Fruit fly (Drosophila melanogaster): Measurements from ENCODE around the gene CG31268.

Gene CG31268

dm6 chr3R:17059811-17060169 lies 28.2 kb downstream of the CG31268 start:
- TF ChIP-seq ey (GFP tag; optimal IDR thresholded peaks at IDR 0.05) (no peak), CG32264 (GFP tag; optimal IDR thresholded peaks at IDR 0.05) (no peak), dl (GFP tag; optimal IDR thresholded peaks at IDR 0.05; ENCODE audit: insufficient read depth in 1 of 2, partially characterized antibody in 2 of 2) (peak in 1 of 2 experiments; percentile 27), Dif (GFP tag; optimal IDR thresholded peaks at IDR 0.05; ENCODE audit: partially characterized antibody) (peak; percentile 34)

DNA sequence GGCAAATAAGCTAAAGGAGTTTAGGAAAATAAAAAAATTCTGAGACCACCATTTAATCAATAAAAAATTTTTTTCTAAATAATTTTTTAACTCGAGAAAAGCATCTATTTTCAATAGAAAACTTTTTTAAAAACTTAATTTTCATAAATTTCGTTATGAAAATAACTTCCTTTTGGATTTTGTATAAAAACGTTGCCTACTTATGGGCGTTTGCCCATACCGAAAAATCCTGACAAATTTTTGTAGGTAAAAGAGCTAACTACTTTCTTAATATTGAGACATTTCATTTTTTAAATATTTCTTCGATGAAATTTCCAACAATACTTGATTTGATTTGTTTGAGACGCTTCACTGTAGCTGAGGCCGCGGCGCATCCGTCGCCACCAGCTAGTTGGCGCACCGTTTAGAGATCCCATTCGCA lies 28.7 kb downstream of the CG31268 start:
- TF ChIP-seq sv (GFP tag; optimal IDR thresholded peaks at IDR 0.05) (peak; percentile 32), dmrt93B (GFP tag; optimal IDR thresholded peaks at IDR 0.05) (no peak), Dfd (GFP tag; optimal IDR thresholded peaks at IDR 0.05) (no peak), Abd-B (GFP tag; optimal IDR thresholded peaks at IDR 0.05) (no peak), Jra (GFP tag; optimal IDR thresholded peaks at IDR 0.05) (no peak), foxo (GFP tag; optimal IDR thresholded peaks at IDR 0.05) (peak in 1 of 2 experiments; percentile 20), fru (GFP tag; optimal IDR thresholded peaks at IDR 0.05) (peak; percentile 16), psq (GFP tag; optimal IDR thresholded peaks at IDR 0.05) (peak; percentile 12), N (GFP tag; optimal IDR thresholded peaks at IDR 0.05) (no peak), woc (GFP tag; optimal IDR thresholded peaks at IDR 0.05) (peak; percentile 20), ey (GFP tag; optimal IDR thresholded peaks at IDR 0.05) (peak; percentile 31)

dm6 chr3R:17060809-17061394 lies 29.3 kb downstream of the CG31268 start:
- TF ChIP-seq br (GFP tag; optimal IDR thresholded peaks at IDR 0.05) (no peak), woc (GFP tag; optimal IDR thresholded peaks at IDR 0.05) (no peak), pan (optimal IDR thresholded peaks at IDR 0.05) (no peak), Rel (GFP tag; optimal IDR thresholded peaks at IDR 0.05) (no peak), Rel (tag; optimal IDR thresholded peaks at IDR 0.05) (no peak), h (GFP tag; optimal IDR thresholded peaks at IDR 0.05) (no peak), CG32264 (GFP tag; optimal IDR thresholded peaks at IDR 0.05) (no peak), Sp1 (GFP tag; optimal IDR thresholded peaks at IDR 0.05) (no peak), CrebA (GFP tag; optimal IDR thresholded peaks at IDR 0.05; ENCODE audit: borderline replicate concordance) (no peak), sv (GFP tag; optimal IDR thresholded peaks at IDR 0.05) (no peak), sage (GFP tag; optimal IDR thresholded peaks at IDR 0.05) (no peak), OdsH (GFP tag; optimal IDR thresholded peaks at IDR 0.05) (no peak), tai (GFP tag; optimal IDR thresholded peaks at IDR 0.05) (no peak), GATAd (GFP tag; optimal IDR thresholded peaks at IDR 0.05) (no peak), Dfd (GFP tag; optimal IDR thresholded peaks at IDR 0.05) (no peak), Myc (optimal IDR thresholded peaks at IDR 0.05) (no peak)

- peak; percentile 56 for TF ChIP-seq Dif (GFP tag; optimal IDR thresholded peaks at IDR 0.05; ENCODE audit: partially characterized antibody)
- TF ChIP-seq sv (GFP tag; optimal IDR thresholded peaks at IDR 0.05), result no peak
- peak; percentile 61 for TF ChIP-seq Rel (GFP tag; optimal IDR thresholded peaks at IDR 0.05)
- no peak for TF ChIP-seq Rel (tag; optimal IDR thresholded peaks at IDR 0.05)
- TF ChIP-seq N (GFP tag; optimal IDR thresholded peaks at IDR 0.05), result no peak
- TF ChIP-seq Mio (GFP tag; optimal IDR thresholded peaks at IDR 0.05), result no peak
- TF ChIP-seq dl (GFP tag; optimal IDR thresholded peaks at IDR 0.05; ENCODE audit: insufficient read depth in 1 of 2, partially characterized antibody in 2 of 2), result peak in 1 of 2 experiments; percentile 9
- peak; percentile 7 for TF ChIP-seq psq (GFP tag; optimal IDR thresholded peaks at IDR 0.05)
- no peak for TF ChIP-seq h (GFP tag; optimal IDR thresholded peaks at IDR 0.05)
- TF ChIP-seq CrebA (GFP tag; optimal IDR thresholded peaks at IDR 0.05; ENCODE audit: borderline replicate concordance), result no peak
- no peak for TF ChIP-seq jim (GFP tag; optimal IDR thresholded peaks at IDR 0.05)
- TF ChIP-seq foxo (GFP tag; optimal IDR thresholded peaks at IDR 0.05), result no peak
- TF ChIP-seq sage (GFP tag; optimal IDR thresholded peaks at IDR 0.05), result no peak
- peak; percentile 38 for TF ChIP-seq Hr83 (GFP tag; optimal IDR thresholded peaks at IDR 0.05; ENCODE audit: poor library complexity, severe bottlenecking)
- no peak for TF ChIP-seq ey (GFP tag; optimal IDR thresholded peaks at IDR 0.05)
- TF ChIP-seq brk (GFP tag; optimal IDR thresholded peaks at IDR 0.05), result peak; percentile 79
- no peak for TF ChIP-seq Abd-B (GFP tag; optimal IDR thresholded peaks at IDR 0.05)
- no peak for TF ChIP-seq tai (GFP tag; optimal IDR thresholded peaks at IDR 0.05)
- no peak for TF ChIP-seq pan (optimal IDR thresholded peaks at IDR 0.05)
- no peak for TF ChIP-seq Dfd (GFP tag; optimal IDR thresholded peaks at IDR 0.05)
- TF ChIP-seq Sp1 (GFP tag; optimal IDR thresholded peaks at IDR 0.05), result no peak
- TF ChIP-seq dmrt93B (GFP tag; optimal IDR thresholded peaks at IDR 0.05), result no peak
- TF ChIP-seq Hr78 (GFP tag; optimal IDR thresholded peaks at IDR 0.05), result no peak
- TF ChIP-seq HLH106 (tag; optimal IDR thresholded peaks at IDR 0.05), result peak; percentile 2
- no peak for TF ChIP-seq Myc (optimal IDR thresholded peaks at IDR 0.05)
- TF ChIP-seq CG32264 (GFP tag; optimal IDR thresholded peaks at IDR 0.05), result no peak
- TF ChIP-seq Vsx2 (GFP tag; optimal IDR thresholded peaks at IDR 0.05; ENCODE audit: partially characterized antibody), result peak; percentile 29
- TF ChIP-seq fru (GFP tag; optimal IDR thresholded peaks at IDR 0.05), result peak; percentile 32
- no peak for TF ChIP-seq Hnf4 (GFP tag; optimal IDR thresholded peaks at IDR 0.05)
- TF ChIP-seq rgr (GFP tag; optimal IDR thresholded peaks at IDR 0.05), result no peak
- no peak for TF ChIP-seq dsf (GFP tag; optimal IDR thresholded peaks at IDR 0.05; ENCODE audit: borderline replicate concordance)
- TF ChIP-seq br (GFP tag; optimal IDR thresholded peaks at IDR 0.05), result no peak
- no peak for TF ChIP-seq OdsH (GFP tag; optimal IDR thresholded peaks at IDR 0.05)
- TF ChIP-seq GATAd (GFP tag; optimal IDR thresholded peaks at IDR 0.05), result no peak
- TF ChIP-seq usp (GFP tag; optimal IDR thresholded peaks at IDR 0.05), result no peak
- TF ChIP-seq Jra (GFP tag; optimal IDR thresholded peaks at IDR 0.05), result no peak
- no peak for TF ChIP-seq lola (GFP tag; optimal IDR thresholded peaks at IDR 0.05)
- no peak for TF ChIP-seq CG9705 (GFP tag; optimal IDR thresholded peaks at IDR 0.05)
Measured at dm6 chr3R:17061736-17062371, 30.3 kb downstream of the CG31268 start.

All from whole organism, wandering third instar larva.